Fruit fly (Drosophila melanogaster) whole organism, wandering third instar larva: ENCODE data around the gene Cln7.

Source experiments
- Abd-B ChIP-seq: fragments of >200 bp; optimal IDR thresholded peaks from 2 replicates; lab custom pipeline; 2017; ENCODE audit warnings: missing biosample characterization, missing genetic modification characterization
- CG32264 ChIP-seq: fragments of 200-800 bp; sonication (Bioruptor generic); optimal IDR thresholded peaks from 2 replicates; lab custom pipeline; 2016; ENCODE audit warnings: missing biosample characterization, missing genetic modification characterization
- CG9705 ChIP-seq: fragments of 200-800 bp; sonication (Bioruptor generic); optimal IDR thresholded peaks from 2 replicates; lab custom pipeline; 2018; ENCODE audit warnings: missing biosample characterization, mild to moderate bottlenecking, missing genetic modification characterization
- CrebA ChIP-seq: fragments of 200-800 bp; sonication (Bioruptor generic); optimal IDR thresholded peaks from 2 replicates; lab custom pipeline; 2016; ENCODE audit warnings: missing biosample characterization, mild to moderate bottlenecking, missing genetic modification characterization, borderline replicate concordance
- Dfd ChIP-seq: fragments of >200 bp; optimal IDR thresholded peaks from 2 replicates; lab custom pipeline; 2017; ENCODE audit warnings: missing biosample characterization, missing genetic modification characterization
- Dif ChIP-seq: fragments of 200-275, 200-300 bp; sonication (Bioruptor generic); optimal IDR thresholded peaks from 2 replicates; lab custom pipeline; 2018; ENCODE audit warnings: missing biosample characterization, missing genetic modification characterization; ENCODE audit not compliant: partially characterized antibody
- GATAd ChIP-seq: sonication (Bioruptor generic); optimal IDR thresholded peaks from 2 replicates; lab custom pipeline; 2016; ENCODE audit warnings: missing biosample characterization, missing genetic modification characterization
- HLH106 ChIP-seq: fragments of 200-800 bp; optimal IDR thresholded peaks from 3 replicates; lab custom pipeline; 2019; ENCODE audit warnings: missing biosample characterization, mild to moderate bottlenecking, missing genetic modification characterization, moderate library complexity
- Hr78 ChIP-seq: fragments of >200 bp; optimal IDR thresholded peaks from 2 replicates; lab custom pipeline; 2017; ENCODE audit warnings: missing biosample characterization, missing genetic modification characterization
- Hr83 ChIP-seq: fragments of 200-300 bp; sonication (Bioruptor generic); optimal IDR thresholded peaks from 2 replicates; lab custom pipeline; 2016; ENCODE audit warnings: missing biosample characterization, mild to moderate bottlenecking, missing genetic modification characterization, moderate library complexity; ENCODE audit not compliant: poor library complexity, severe bottlenecking
- Jra ChIP-seq: sonication (Bioruptor generic); optimal IDR thresholded peaks from 2 replicates; lab custom pipeline; 2016; ENCODE audit warnings: missing biosample characterization, missing genetic modification characterization
- Mio ChIP-seq: sonication (Bioruptor generic); optimal IDR thresholded peaks from 2 replicates; lab custom pipeline; 2016; ENCODE audit warnings: missing biosample characterization, missing genetic modification characterization
- Myc ChIP-seq: fragments of >200 bp; optimal IDR thresholded peaks from 2 replicates; lab custom pipeline; 2017
- N ChIP-seq: fragments of >200 bp; optimal IDR thresholded peaks from 2 replicates; lab custom pipeline; 2018; ENCODE audit warnings: missing biosample characterization, missing external identifiers, missing genetic modification characterization
- Rel ChIP-seq, 2 experiments: fragments of 200-800 bp; sonication (Bioruptor generic) in 1 of 2; optimal IDR thresholded peaks; 2 replicates in 1 of 2; 3 replicates in 1 of 2; lab custom pipeline; 2016 to 2019; ENCODE audit warnings: mild to moderate bottlenecking in 2 of 2, missing biosample characterization in 2 of 2, missing genetic modification characterization in 2 of 2, moderate library complexity in 1 of 2
- Sp1 ChIP-seq: fragments of 200-800 bp; sonication (Bioruptor generic); optimal IDR thresholded peaks from 3 replicates; lab custom pipeline; 2019; ENCODE audit warnings: missing biosample characterization, mild to moderate bottlenecking, missing genetic modification characterization, moderate library complexity
- br ChIP-seq: fragments of 200-800 bp; sonication (Bioruptor generic); optimal IDR thresholded peaks from 2 replicates; lab custom pipeline; 2016; ENCODE audit warnings: missing biosample characterization, missing genetic modification characterization
- brk ChIP-seq: fragments of 200-800 bp; sonication (Bioruptor generic); optimal IDR thresholded peaks from 2 replicates; lab custom pipeline; 2016; ENCODE audit warnings: missing biosample characterization, mild to moderate bottlenecking, missing genetic modification characterization
- dl ChIP-seq, 2 experiments: fragments of 175-275, 200-275 bp in 1 of 2; fragments of 200-275 bp in 1 of 2; sonication (Bioruptor generic); optimal IDR thresholded peaks; lab custom pipeline; 2018; ENCODE audit warnings: mild to moderate bottlenecking in 2 of 2, missing biosample characterization in 2 of 2, missing genetic modification characterization in 2 of 2, moderate library complexity in 2 of 2; ENCODE audit not compliant: partially characterized antibody in 2 of 2, insufficient read depth in 1 of 2
- dmrt93B ChIP-seq: fragments of 200-800 bp; sonication (Bioruptor generic); optimal IDR thresholded peaks from 2 replicates; lab custom pipeline; 2018; ENCODE audit warnings: missing biosample characterization, mild to moderate bottlenecking, missing genetic modification characterization
- dsf ChIP-seq: sonication (Bioruptor generic); optimal IDR thresholded peaks from 2 replicates; lab custom pipeline; 2016; ENCODE audit warnings: missing biosample characterization, missing genetic modification characterization, borderline replicate concordance
- foxo ChIP-seq, 2 experiments: fragments of 200-800 bp; sonication (Bioruptor generic); optimal IDR thresholded peaks; 2 replicates in 1 of 2; 3 replicates in 1 of 2; lab custom pipeline; 2016 to 2017; ENCODE audit warnings: missing biosample characterization in 2 of 2, missing genetic modification characterization in 2 of 2
- lola ChIP-seq: fragments of >200 bp; optimal IDR thresholded peaks from 2 replicates; lab custom pipeline; 2017; ENCODE audit warnings: missing biosample characterization, missing genetic modification characterization
- pan ChIP-seq: fragments of >200 bp; optimal IDR thresholded peaks from 2 replicates; lab custom pipeline; 2017
- psq ChIP-seq: fragments of 200-800 bp; sonication (Bioruptor generic); optimal IDR thresholded peaks from 3 replicates; lab custom pipeline; 2017; ENCODE audit warnings: missing biosample characterization, mild to moderate bottlenecking, missing genetic modification characterization, moderate library complexity
- rgr ChIP-seq: fragments of 200-800 bp; sonication (Bioruptor generic); optimal IDR thresholded peaks from 3 replicates; lab custom pipeline; 2016; ENCODE audit warnings: missing biosample characterization, mild to moderate bottlenecking, missing genetic modification characterization
- sage ChIP-seq: fragments of 200-800 bp; sonication (Bioruptor generic); optimal IDR thresholded peaks from 2 replicates; lab custom pipeline; 2016; ENCODE audit warnings: missing biosample characterization, mild to moderate bottlenecking, missing genetic modification characterization
- sv ChIP-seq: fragments of 200-800 bp; sonication (Bioruptor generic); optimal IDR thresholded peaks from 3 replicates; lab custom pipeline; 2016; ENCODE audit warnings: missing biosample characterization, missing genetic modification characterization
- tai ChIP-seq: sonication (Bioruptor generic); optimal IDR thresholded peaks from 2 replicates; lab custom pipeline; 2016; ENCODE audit warnings: missing biosample characterization, missing genetic modification characterization
- usp ChIP-seq: fragments of >200 bp; optimal IDR thresholded peaks from 2 replicates; lab custom pipeline; 2017; ENCODE audit warnings: missing biosample characterization, missing genetic modification characterization
- woc ChIP-seq: sonication (Bioruptor generic); optimal IDR thresholded peaks from 2 replicates; lab custom pipeline; 2016; ENCODE audit warnings: missing biosample characterization, mild to moderate bottlenecking, missing genetic modification characterization

Gene Cln7

DNA sequence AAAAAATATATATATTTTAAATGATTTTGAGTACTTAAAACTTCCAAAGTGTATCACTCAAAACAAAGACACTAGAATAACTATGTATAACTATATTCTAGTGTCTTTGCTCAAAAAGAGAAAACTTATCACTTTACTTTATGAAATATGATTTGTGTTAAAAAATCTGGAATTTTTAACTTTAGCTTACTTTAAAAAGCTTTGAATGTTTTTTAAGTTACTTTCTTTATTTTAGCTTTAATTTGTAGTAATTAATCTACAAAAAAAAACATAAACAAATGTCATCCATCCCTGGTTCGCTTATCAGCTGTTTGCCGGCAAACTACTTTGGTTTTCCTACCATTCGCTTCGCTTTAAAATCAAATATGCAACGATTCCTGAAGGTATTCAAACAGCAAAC, 25.2 kb downstream of the Cln7 start, which contains the start of gene CG8607:
CG8607 (plus strand) TSS at position 301 of the 400 bp plus-strand sequence.
- TF ChIP-seq br (GFP tag; lab: Kevin White, UChicago), result no peak
- TF ChIP-seq sv (GFP tag; lab: Kevin White, UChicago), result no peak
- no peak for TF ChIP-seq Dif (GFP tag; lab: Kevin White, UChicago)
- no peak for TF ChIP-seq usp (GFP tag; lab: Kevin White, UChicago)
- TF ChIP-seq sage (GFP tag; lab: Kevin White, UChicago), result no peak
- TF ChIP-seq foxo (GFP tag; optimal IDR thresholded peaks at IDR 0.05; lab: Kevin White, UChicago), result no peak
- no peak for TF ChIP-seq dl (GFP tag; optimal IDR thresholded peaks at IDR 0.05; lab: Kevin White, UChicago; ENCODE audit: insufficient read depth in 1 of 2, partially characterized antibody in 2 of 2)
- no peak for TF ChIP-seq Dfd
- no peak for TF ChIP-seq CG9705 (GFP tag; lab: Kevin White, UChicago)
- no peak for TF ChIP-seq Mio (GFP tag; lab: Kevin White, UChicago)
- no peak for TF ChIP-seq GATAd

- no peak for TF ChIP-seq HLH106 (tag; lab: Kevin White, UChicago)
- TF ChIP-seq Sp1 (GFP tag; lab: Kevin White, UChicago), result no peak
- no peak for TF ChIP-seq Rel (GFP tag; optimal IDR thresholded peaks at IDR 0.05; lab: Kevin White, UChicago)
- TF ChIP-seq Rel (tag; optimal IDR thresholded peaks at IDR 0.05; lab: Kevin White, UChicago), result no peak
- TF ChIP-seq br (GFP tag; lab: Kevin White, UChicago), result no peak
- TF ChIP-seq psq (GFP tag; lab: Kevin White, UChicago), result no peak
- no peak for TF ChIP-seq Myc (lab: Kevin White, UChicago)
- no peak for TF ChIP-seq Abd-B (GFP tag; lab: Kevin White, UChicago)
- TF ChIP-seq lola (GFP tag; lab: Kevin White, UChicago), result no peak
- TF ChIP-seq woc (GFP tag; lab: Kevin White, UChicago), result no peak
- TF ChIP-seq, all 38 proteins: peak for 0
Measured at dm6 chr3L:7314133-7314532, 30.9 kb downstream of the Cln7 start.

- TF ChIP-seq Abd-B (GFP tag; lab: Kevin White, UChicago) (no peak), Jra (GFP tag; lab: Kevin White, UChicago) (no peak), dsf (no peak), dmrt93B (no peak), woc (GFP tag; lab: Kevin White, UChicago) (no peak), CG9705 (GFP tag; lab: Kevin White, UChicago) (no peak), GATAd (no peak), HLH106 (tag; lab: Kevin White, UChicago) (no peak), sage (GFP tag; lab: Kevin White, UChicago) (no peak), sv (GFP tag; lab: Kevin White, UChicago) (no peak), brk (GFP tag; lab: Kevin White, UChicago) (no peak), Hr83 (GFP tag; lab: Kevin White, UChicago) (no peak), Mio (GFP tag; lab: Kevin White, UChicago) (no peak), rgr (GFP tag; lab: Kevin White, UChicago) (no peak)
Measured at dm6 chr3L:7313559-7314132, 31.3 kb downstream of the Cln7 start.

DNA sequence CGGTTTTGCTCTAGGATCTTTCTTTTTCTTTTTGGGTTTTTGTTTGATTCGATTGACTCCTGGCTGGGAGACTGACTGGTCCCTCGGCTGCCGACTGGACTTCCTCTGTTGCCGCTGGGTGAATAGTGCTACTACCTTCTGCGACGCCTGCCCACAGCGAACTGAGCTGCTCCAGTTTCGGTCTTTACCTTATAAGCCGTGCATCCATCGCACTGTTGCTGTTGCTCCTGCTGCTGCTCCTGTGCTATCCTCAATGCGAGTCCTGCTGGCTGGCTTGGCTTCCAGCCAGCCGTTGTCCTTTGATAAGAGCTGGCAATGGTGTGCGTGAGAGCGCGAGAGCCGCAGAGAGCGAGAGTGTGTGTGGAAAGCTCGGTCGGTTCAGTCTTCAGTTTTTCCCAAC, 32.2 kb downstream of the Cln7 start, which contains the start of gene unc-13-4A:
unc-13-4A (minus strand) TSS at position 143 of the 400 bp plus-strand sequence.
- no peak for TF ChIP-seq foxo (GFP tag; optimal IDR thresholded peaks at IDR 0.05; lab: Kevin White, UChicago)
- no peak for TF ChIP-seq Mio (GFP tag; lab: Kevin White, UChicago)
- TF ChIP-seq Rel (GFP tag; optimal IDR thresholded peaks at IDR 0.05; lab: Kevin White, UChicago), result no peak
- no peak for TF ChIP-seq Rel (tag; optimal IDR thresholded peaks at IDR 0.05; lab: Kevin White, UChicago)
- TF ChIP-seq brk (GFP tag; lab: Kevin White, UChicago), result no peak
- TF ChIP-seq Jra (GFP tag; lab: Kevin White, UChicago), result no peak
- no peak for TF ChIP-seq CG32264 (GFP tag; lab: Kevin White, UChicago)
- TF ChIP-seq GATAd, result no peak
- no peak for TF ChIP-seq CG9705 (GFP tag; lab: Kevin White, UChicago)
- no peak for TF ChIP-seq sage (GFP tag; lab: Kevin White, UChicago)
- TF ChIP-seq dsf, result no peak
- TF ChIP-seq rgr (GFP tag; lab: Kevin White, UChicago), result no peak

dm6 chr3L:7300660-7301059, 44.3 kb downstream of the Cln7 start:
- TF ChIP-seq psq (GFP tag; lab: Kevin White, UChicago) (no peak), Jra (GFP tag; lab: Kevin White, UChicago) (no peak), N (GFP tag; lab: Kevin White, UChicago) (no peak), sv (GFP tag; lab: Kevin White, UChicago) (no peak), sage (GFP tag; lab: Kevin White, UChicago) (no peak), Hr83 (GFP tag; lab: Kevin White, UChicago) (no peak), CrebA (GFP tag; lab: Kevin White, UChicago) (no peak), Hr78 (GFP tag; lab: Kevin White, UChicago) (no peak), CG32264 (GFP tag; lab: Kevin White, UChicago) (no peak), pan (lab: Kevin White, UChicago) (no peak), tai (GFP tag; lab: Kevin White, UChicago) (no peak)
